Worm (Caenorhabditis elegans) whole organism, midembryonic: Measurements from ENCODE around the gene Y61A9LA.1.

Experiments
- T22C8.4 ChIP-seq: fragments of 200-800 bp; sonication (Bioruptor generic); IDR thresholded peaks from 2 replicates; pipeline ENCODE4 v1.3.6; 2022; ENCODE audit warnings: missing genetic modification characterization, missing compliant biosample characterization
- cog-1 ChIP-seq: sonication (generic microtip); optimal IDR thresholded peaks from 2 replicates; lab custom pipeline; 2016; ENCODE audit warnings: missing genetic modification characterization, missing compliant biosample characterization
- flt-1 ChIP-seq: fragments of 200-800 bp; sonication (Bioruptor generic); IDR thresholded peaks from 2 replicates; pipeline ENCODE4 v1.3.6; 2022; ENCODE audit warnings: missing genetic modification characterization, missing compliant biosample characterization
- klf-2 ChIP-seq: fragments of 200-800 bp; sonication (Bioruptor generic); conservative IDR thresholded peaks from 2 replicates; pipeline ENCODE4 v1.3.6; 2022; ENCODE audit warnings: missing genetic modification reagents, missing genetic modification characterization, missing compliant biosample characterization
- med-1 ChIP-seq: sonication (generic microtip); optimal IDR thresholded peaks from 2 replicates; lab custom pipeline; 2017; ENCODE audit warnings: missing genetic modification characterization, mild to moderate bottlenecking, missing compliant biosample characterization, antibody characterized with exemption, missing genetic modification reagents; ENCODE audit not compliant: insufficient read depth
- ref-1 ChIP-seq: fragments of 200-800 bp; sonication (Bioruptor generic); conservative IDR thresholded peaks from 2 replicates; pipeline ENCODE4 v1.3.6; 2022; ENCODE audit warnings: missing genetic modification reagents, missing genetic modification characterization, missing compliant biosample characterization
- ztf-23 ChIP-seq: fragments of 200-800 bp; sonication (Bioruptor generic); IDR thresholded peaks from 2 replicates; pipeline ENCODE4 v1.3.6; 2022; ENCODE audit warnings: missing genetic modification reagents, missing genetic modification characterization, missing compliant biosample characterization
- ztf-29 ChIP-seq: fragments of 200-800 bp; sonication (Bioruptor generic); IDR thresholded peaks from 2 replicates; pipeline ENCODE4 v1.3.6; 2022; ENCODE audit warnings: missing genetic modification reagents, missing genetic modification characterization, missing compliant biosample characterization

- TF ChIP-seq flt-1 = no peak
- TF ChIP-seq ztf-23 (GFP tag; lab: Robert Waterston, UW) = no peak
- TF ChIP-seq med-1 (GFP tag; lab: Kevin White, UChicago) = no peak
- TF ChIP-seq T22C8.4 (GFP tag; lab: Robert Waterston, UW) = no peak
- TF ChIP-seq ref-1 (GFP tag; lab: Robert Waterston, UW) = no peak
- TF ChIP-seq klf-2 = no peak
- no peak for TF ChIP-seq ztf-29 (GFP tag; lab: Robert Waterston, UW)
- no peak for TF ChIP-seq cog-1 (tag; lab: Kevin White, UChicago)
Observed at ce11 chrV:4585009-4585408, at the start of gene Y61A9LA.1.
